Worm (Caenorhabditis elegans) whole organism, L2 larva: ENCODE measurements around the gene best-18.

ENCODE experiments used
- C34F6.9 ChIP-seq: fragments of 150-350 bp; optimal IDR thresholded peaks from 2 replicates; lab custom pipeline; 2014; ENCODE audit warnings: missing biosample characterization, missing genetic modification characterization
- F13H6.1 ChIP-seq: sonication (generic microtip); optimal IDR thresholded peaks from 2 replicates; lab custom pipeline; 2016; ENCODE audit warnings: missing genetic modification characterization, missing compliant biosample characterization
- alr-1 ChIP-seq: fragments of 150-350 bp; optimal IDR thresholded peaks from 2 replicates; lab custom pipeline; 2014; ENCODE audit warnings: missing biosample characterization, missing genetic modification characterization
- aly-2 ChIP-seq: fragments of 150-350 bp; optimal IDR thresholded peaks from 2 replicates; lab custom pipeline; 2014; ENCODE audit warnings: missing biosample characterization, missing genetic modification characterization
- ama-1 ChIP-seq: fragments of 150-350 bp; optimal IDR thresholded peaks from 2 replicates; lab custom pipeline; 2018; ENCODE audit warnings: inconsistent platforms
- ceh-82 ChIP-seq: fragments of 150-350 bp; optimal IDR thresholded peaks from 2 replicates; lab custom pipeline; 2014; ENCODE audit warnings: missing biosample characterization, missing genetic modification characterization
- dmd-4 ChIP-seq: sonication (generic microtip); optimal IDR thresholded peaks from 2 replicates; lab custom pipeline; 2017; ENCODE audit warnings: missing biosample characterization, missing genetic modification characterization
- mab-5 ChIP-seq: fragments of 150-350 bp; optimal IDR thresholded peaks from 2 replicates; lab custom pipeline; 2014; ENCODE audit warnings: missing biosample characterization, missing genetic modification characterization
- nhr-12 ChIP-seq: fragments of 150-350 bp; optimal IDR thresholded peaks from 2 replicates; lab custom pipeline; 2014; ENCODE audit warnings: missing biosample characterization, missing genetic modification characterization
- nhr-129 ChIP-seq: fragments of 150-350 bp; optimal IDR thresholded peaks from 2 replicates; lab custom pipeline; 2014; ENCODE audit warnings: missing biosample characterization, missing genetic modification characterization
- nhr-237 ChIP-seq: fragments of 150-350 bp; optimal IDR thresholded peaks from 2 replicates; lab custom pipeline; 2014; ENCODE audit warnings: missing biosample characterization, missing genetic modification characterization
- nhr-25 ChIP-seq: fragments of 150-350 bp; sonication (generic microtip); optimal IDR thresholded peaks from 3 replicates; lab custom pipeline; 2014; ENCODE audit warnings: missing biosample characterization, missing genetic modification characterization
- nhr-77 ChIP-seq: fragments of 150-350 bp; optimal IDR thresholded peaks from 2 replicates; lab custom pipeline; 2014; ENCODE audit warnings: missing biosample characterization, missing genetic modification characterization
- sma-9 ChIP-seq, 2 experiments: fragments of 150-350 bp in 1 of 2; sonication (generic microtip) in 1 of 2; optimal IDR thresholded peaks; 2 replicates each; lab custom pipeline; 2014 to 2016; ENCODE audit warnings: missing genetic modification characterization in 2 of 2, mild to moderate bottlenecking in 1 of 2, missing biosample characterization in 1 of 2, missing compliant biosample characterization in 1 of 2, missing genetic modification reagents in 1 of 2, moderate library complexity in 1 of 2
- unc-62 ChIP-seq: fragments of 150-350 bp; optimal IDR thresholded peaks from 2 replicates; lab custom pipeline; 2014; ENCODE audit warnings: missing biosample characterization, missing genetic modification reagents, missing genetic modification characterization
- ztf-1 ChIP-seq: fragments of 200-800 bp; sonication (Bioruptor generic); conservative IDR thresholded peaks from 2 replicates; pipeline ENCODE4 v1.3.6; 2022; ENCODE audit warnings: missing genetic modification characterization, missing compliant biosample characterization

best-18 gene

DNA sequence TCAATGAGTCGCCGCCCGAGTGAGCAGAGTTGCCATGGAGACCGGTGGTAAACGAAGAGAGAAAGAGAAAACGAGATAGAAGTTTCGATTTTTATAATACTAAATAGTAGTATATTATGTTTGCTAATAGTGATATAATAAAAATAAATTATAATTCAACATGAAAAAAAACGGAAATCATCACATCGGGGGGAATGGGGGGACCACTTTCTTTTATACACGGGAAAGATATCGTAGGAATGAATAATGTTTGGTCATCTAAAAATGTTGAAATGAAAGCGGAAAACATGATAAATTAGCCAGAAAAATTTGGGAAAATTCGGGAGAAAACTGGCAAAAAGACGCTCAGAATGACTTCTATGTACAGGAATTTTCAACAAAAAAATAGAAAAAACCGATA lies 49.5 kb downstream of the best-18 start, which contains the start of gene bbs-5:
Gene bbs-5 (minus strand): TSS at position 101 of the 400 bp plus-strand sequence.
- TF ChIP-seq aly-2: no peak
- no peak for TF ChIP-seq nhr-129 (tag; lab: Kevin White, UChicago)
- no peak for TF ChIP-seq ama-1 (lab: Kevin White, UChicago)
- no peak for TF ChIP-seq F13H6.1 (tag; lab: Kevin White, UChicago)
- TF ChIP-seq unc-62 (GFP tag; lab: Kevin White, UChicago): no peak
- TF ChIP-seq nhr-237 (tag; lab: Kevin White, UChicago): no peak
- TF ChIP-seq nhr-25 (tag; lab: Kevin White, UChicago): no peak
- TF ChIP-seq ztf-1 (GFP tag; lab: Robert Waterston, UW): no peak
- TF ChIP-seq dmd-4 (tag; lab: Kevin White, UChicago): no peak
- no peak for TF ChIP-seq mab-5 (tag; lab: Kevin White, UChicago)
- TF ChIP-seq sma-9 (GFP tag; optimal IDR thresholded peaks at IDR 0.05; lab: Kevin White, UChicago): no peak
- no peak for TF ChIP-seq sma-9 (tag; optimal IDR thresholded peaks at IDR 0.05; lab: Kevin White, UChicago)
- no peak for TF ChIP-seq alr-1 (tag; lab: Kevin White, UChicago)
- no peak for TF ChIP-seq ceh-82
- no peak for TF ChIP-seq nhr-77 (tag; lab: Kevin White, UChicago)
- no peak for TF ChIP-seq nhr-12
- TF ChIP-seq C34F6.9 (tag; lab: Kevin White, UChicago): no peak
